Worm (Caenorhabditis elegans): ENCODE measurements around the gene sra-34.
A peak's percentile ranks its signal among the peaks of the same experiment; 100 is the strongest.

The sra-34 gene

DNA sequence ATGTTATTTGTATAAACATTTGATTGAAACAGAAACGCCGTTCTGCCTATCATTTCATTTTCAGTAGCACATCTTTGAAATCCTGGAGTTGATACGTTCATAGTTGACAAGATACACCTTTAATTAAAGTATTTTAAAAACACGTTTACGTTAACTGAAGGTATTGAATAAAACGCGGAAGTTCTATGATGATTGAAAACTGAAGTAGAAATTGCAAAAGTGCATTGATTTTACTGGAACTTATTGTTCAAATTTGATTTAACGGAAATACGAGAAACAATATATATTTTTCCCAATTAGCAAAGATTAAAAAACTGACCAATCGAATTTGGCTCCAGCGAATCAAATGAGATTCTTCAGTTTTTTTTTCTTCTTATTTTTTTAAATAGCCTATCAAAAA is at the start of gene sra-34:
sra-34 (minus strand) TSS at position 101 of the 400 bp plus-strand sequence.
- TF ChIP-seq C34B4.2 (tag; optimal IDR thresholded peaks at IDR 0.05) (no peak), unc-130 (tag; optimal IDR thresholded peaks at IDR 0.05) (no peak), ceh-88 (GFP tag; IDR thresholded peaks at IDR 0.05) (no peak), mef-2 (tag; optimal IDR thresholded peaks at IDR 0.05) (no peak), ceh-63 (GFP tag; optimal IDR thresholded peaks at IDR 0.05) (no peak), ceh-8 (GFP tag; optimal IDR thresholded peaks at IDR 0.05) (no peak), hlh-17 (GFP tag; optimal IDR thresholded peaks at IDR 0.05; ENCODE audit: borderline replicate concordance) (no peak), alr-1 (tag; optimal IDR thresholded peaks at IDR 0.05; ENCODE audit: borderline replicate concordance) (no peak), lin-35 (GFP tag; optimal IDR thresholded peaks at IDR 0.05) (no peak), zip-4 (GFP tag; optimal IDR thresholded peaks at IDR 0.05) (no peak), egl-13 (tag; optimal IDR thresholded peaks at IDR 0.05) (no peak), fos-1 (tag; optimal IDR thresholded peaks at IDR 0.05) (no peak), nhr-90 (tag; optimal IDR thresholded peaks at IDR 0.05; ENCODE audit: poor library complexity) (no peak), tlp-1 (tag; optimal IDR thresholded peaks at IDR 0.05) (no peak), C04F5.9 (tag; optimal IDR thresholded peaks at IDR 0.05) (no peak)

DNA sequence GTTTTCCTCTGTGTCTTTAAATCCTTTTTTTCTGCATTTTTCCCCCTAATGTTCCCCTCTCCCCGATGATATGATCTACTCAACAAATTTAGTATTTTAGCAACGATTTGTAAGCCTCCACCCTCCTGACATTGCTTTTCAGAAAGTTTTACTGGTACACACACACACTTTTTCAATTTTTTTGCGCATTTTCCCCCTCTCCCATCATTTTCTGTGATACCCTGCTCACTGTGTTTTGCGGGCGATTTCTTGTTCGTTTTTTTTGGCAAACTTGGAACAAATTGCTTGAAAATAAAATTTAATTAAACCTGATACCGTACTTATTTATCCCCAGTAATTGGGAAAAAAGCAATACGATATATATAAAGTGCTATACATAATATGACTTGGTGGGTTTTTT is 47.2 kb upstream of the sra-34 start:
- peak; percentile 21 for TF ChIP-seq aly-2 (tag; optimal IDR thresholded peaks at IDR 0.05)
- TF ChIP-seq ztf-11 (tag; optimal IDR thresholded peaks at IDR 0.05): no peak

ce11 chrII:4590086-4590485 is 46.6 kb upstream of the sra-34 start:
- TF ChIP-seq nhr-28 (tag; optimal IDR thresholded peaks at IDR 0.05) (no peak), nhr-77 (tag; optimal IDR thresholded peaks at IDR 0.05) (no peak), irx-1 (tag; optimal IDR thresholded peaks at IDR 0.05) (no peak), aha-1 (tag; optimal IDR thresholded peaks at IDR 0.05) (no peak), tlp-1 (tag; optimal IDR thresholded peaks at IDR 0.05) (no peak), lin-14 (GFP tag; optimal IDR thresholded peaks at IDR 0.05) (no peak), dsc-1 (tag; optimal IDR thresholded peaks at IDR 0.05) (no peak), Y116A8C.19 (tag; optimal IDR thresholded peaks at IDR 0.05; ENCODE audit: borderline replicate concordance) (no peak), ztf-4 (tag; optimal IDR thresholded peaks at IDR 0.05) (no peak), lin-13 (GFP tag; optimal IDR thresholded peaks at IDR 0.05) (no peak), nhr-237 (tag; optimal IDR thresholded peaks at IDR 0.05) (no peak), nhr-71 (tag; optimal IDR thresholded peaks at IDR 0.05) (no peak), fos-1 (tag; optimal IDR thresholded peaks at IDR 0.05) (no peak), unc-30 (tag; optimal IDR thresholded peaks at IDR 0.05) (no peak), nhr-85 (tag) (no peak), xbp-1 (tag; optimal IDR thresholded peaks at IDR 0.05) (no peak), rnt-1 (tag; optimal IDR thresholded peaks at IDR 0.05) (no peak)

DNA sequence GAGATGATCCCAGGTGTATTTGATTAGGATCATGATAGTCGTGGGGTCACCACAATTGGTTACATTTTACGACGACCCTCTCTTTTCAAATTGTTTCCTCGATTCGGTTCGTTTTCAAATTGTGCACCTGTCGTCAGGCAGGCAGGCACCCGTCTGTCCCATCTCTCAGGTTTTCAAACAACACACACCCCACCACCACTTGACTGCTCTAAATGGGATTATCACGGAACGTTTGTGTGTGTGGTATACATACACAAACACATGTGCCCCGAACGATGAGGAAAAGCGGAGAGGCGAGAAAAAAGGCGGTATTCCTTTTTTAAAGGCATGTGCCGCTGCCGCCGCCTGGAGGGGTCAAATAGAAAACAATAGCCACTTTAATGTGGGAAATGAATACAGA is 41.9 kb upstream of the sra-34 start:
- TF ChIP-seq F16B12.6 (tag; optimal IDR thresholded peaks at IDR 0.05) (no peak), lin-35 (GFP tag; optimal IDR thresholded peaks at IDR 0.05) (no peak), elt-2 (tag; optimal IDR thresholded peaks at IDR 0.05) (no peak), unc-98 (GFP tag; IDR thresholded peaks at IDR 0.05) (no peak), Y116A8C.19 (tag; optimal IDR thresholded peaks at IDR 0.05; ENCODE audit: borderline replicate concordance) (no peak), lin-15B (tag; optimal IDR thresholded peaks at IDR 0.05) (no peak), pag-3 (tag; optimal IDR thresholded peaks at IDR 0.05; ENCODE audit: borderline replicate concordance, insufficient read depth) (no peak), aly-2 (tag; optimal IDR thresholded peaks at IDR 0.05) (no peak), grh-1 (GFP tag; IDR thresholded peaks at IDR 0.05) (no peak), mdl-1 (tag; optimal IDR thresholded peaks at IDR 0.05) (no peak), sox-4 (tag; optimal IDR thresholded peaks at IDR 0.05) (no peak), aha-1 (tag; optimal IDR thresholded peaks at IDR 0.05) (no peak), skn-1 (tag; optimal IDR thresholded peaks at IDR 0.05) (no peak), sup-37 (GFP tag; optimal IDR thresholded peaks at IDR 0.05) (no peak), nhr-85 (tag) (no peak), nhr-28 (tag; optimal IDR thresholded peaks at IDR 0.05) (no peak), efl-1 (optimal IDR thresholded peaks at IDR 0.05) (no peak), efl-1 (GFP tag; optimal IDR thresholded peaks at IDR 0.05 in 1 of 2) (no peak)

Measured in whole organism, L1 larva.